Fruit fly (Drosophila melanogaster): ENCODE results near the gene CG7611.

DNA sequence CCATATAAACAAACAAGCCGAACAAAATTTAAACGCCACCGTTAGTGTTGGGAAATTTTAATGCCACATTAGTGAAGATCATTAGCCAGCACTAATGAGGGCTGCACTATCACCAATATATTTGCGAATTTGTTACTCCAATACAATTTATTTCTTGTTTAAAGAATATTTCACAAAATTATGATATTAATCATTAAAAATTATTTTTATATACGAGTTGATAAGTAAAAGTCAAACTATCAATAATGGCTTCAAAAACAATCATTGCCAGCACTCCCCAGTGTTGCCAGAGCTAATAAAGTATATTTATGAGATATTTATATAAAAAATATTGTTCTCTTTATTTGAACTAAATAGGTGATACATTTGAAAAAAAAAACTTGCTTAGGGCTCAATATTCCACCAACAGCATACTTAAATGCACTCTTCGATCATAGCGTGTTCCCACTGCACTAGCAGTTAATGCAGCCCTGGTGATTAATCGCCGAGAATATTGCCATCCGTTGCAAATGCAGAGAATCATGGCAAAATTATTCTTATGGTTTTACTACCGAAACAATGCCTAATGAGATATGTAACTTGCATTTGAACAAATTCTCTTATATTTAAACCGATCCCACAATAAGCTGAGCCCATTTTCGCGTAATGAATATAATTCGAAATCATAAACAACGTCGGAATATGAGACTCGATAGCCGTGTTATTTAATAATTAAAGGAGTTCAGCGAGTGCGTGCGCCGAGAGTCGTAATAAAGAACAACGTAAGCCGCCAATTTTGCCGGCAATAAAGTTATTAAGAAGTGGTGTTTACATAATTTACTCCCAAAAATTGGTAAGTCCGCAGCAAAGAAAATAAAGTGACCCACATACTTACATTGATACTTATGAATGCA, 6.9 kb upstream of the CG7611 start, which contains the start of the genes SAK and Cdk12:
- TF ChIP-seq gl (tag; optimal IDR thresholded peaks at IDR 0.05) (no peak), D1 (tag; optimal IDR thresholded peaks at IDR 0.05) (no peak), EcR (GFP tag; optimal IDR thresholded peaks at IDR 0.05) (no peak), rn (GFP tag; IDR thresholded peaks at IDR 0.05) (no peak; the same call in 1 of the 2 replicates), fd96Ca (GFP tag; IDR thresholded peaks at IDR 0.05) (peak; percentile 69; the same call in 2 of the 3 replicates), CG15710 (tag; optimal IDR thresholded peaks at IDR 0.05) (peak; percentile 79)

Measured in whole organism, pupa.